Fruit fly (Drosophila melanogaster) whole organism, embryonic: ENCODE data around the gene synr.
A peak's percentile ranks its signal among the peaks of the same experiment; 100 is the strongest.

ENCODE experiments used
- ATbp ChIP-seq: fragments of 200-800 bp; sonication (Bioruptor generic); optimal IDR thresholded peaks from 2 replicates; lab custom pipeline; 2017; ENCODE audit warnings: missing biosample characterization, mild to moderate bottlenecking, missing genetic modification characterization, missing genetic modification reagents
- Abd-B ChIP-seq: fragments of 200-800 bp; sonication (Bioruptor generic); optimal IDR thresholded peaks from 2 replicates; lab custom pipeline; 2018; ENCODE audit warnings: missing biosample characterization, mild to moderate bottlenecking, missing genetic modification characterization, moderate library complexity
- Ada2b ChIP-seq: fragments of 200-800 bp; sonication (Bioruptor generic); IDR thresholded peaks from 2 replicates; pipeline ENCODE4 v1.3.6; 2022; ENCODE audit warnings: missing biosample characterization, missing genetic modification characterization
- Aef1 ChIP-seq: fragments of 200-800 bp; sonication (Bioruptor generic); IDR thresholded peaks from 3 replicates; pipeline ENCODE4 v1.3.6; 2022; ENCODE audit warnings: missing biosample characterization, missing genetic modification characterization
- Atf-2 ChIP-seq: fragments of 200-800 bp; sonication (Bioruptor generic); optimal IDR thresholded peaks from 2 replicates; lab custom pipeline; 2016; ENCODE audit warnings: missing biosample characterization, missing genetic modification characterization
- Awh ChIP-seq: fragments of 200-800 bp; sonication (Bioruptor generic); IDR thresholded peaks from 2 replicates; pipeline ENCODE4, ENCODE4 v1.3.6; 2022; ENCODE audit warnings: missing biosample characterization, missing genetic modification characterization
- B-H1 ChIP-seq: fragments of 200-800 bp; sonication (Bioruptor generic); IDR thresholded peaks from 3 replicates; pipeline ENCODE4 v1.3.6; 2022; ENCODE audit warnings: missing biosample characterization, missing genetic modification characterization
- C15 ChIP-seq: fragments of 200-800 bp; sonication (Bioruptor generic); IDR thresholded peaks from 3 replicates; pipeline ENCODE4 v1.3.6; 2022; ENCODE audit warnings: missing biosample characterization, missing genetic modification characterization
- CG10654 ChIP-seq: fragments of 200-800 bp; sonication (Bioruptor generic); optimal IDR thresholded peaks from 2 replicates; lab custom pipeline; 2016; ENCODE audit warnings: missing biosample characterization, missing genetic modification characterization
- CG12071 ChIP-seq: fragments of 200-800 bp; sonication (Bioruptor generic); optimal IDR thresholded peaks from 3 replicates; lab custom pipeline; 2018; ENCODE audit warnings: missing biosample characterization, mild to moderate bottlenecking, missing genetic modification characterization
- CG12236 ChIP-seq: fragments of 200-800 bp; sonication (Bioruptor generic); optimal IDR thresholded peaks from 2 replicates; lab custom pipeline; 2016; ENCODE audit warnings: missing biosample characterization, missing genetic modification characterization
- CG13296 ChIP-seq: fragments of 200-800 bp; sonication (Bioruptor generic); optimal IDR thresholded peaks from 3 replicates; lab custom pipeline; 2018; ENCODE audit warnings: missing biosample characterization, mild to moderate bottlenecking, missing genetic modification characterization
- CG14710 ChIP-seq: fragments of 200-800 bp; sonication (Bioruptor generic); optimal IDR thresholded peaks from 3 replicates; lab custom pipeline; 2019; ENCODE audit warnings: missing biosample characterization, mild to moderate bottlenecking, missing genetic modification characterization, moderate library complexity
- CG15479 ChIP-seq: fragments of 200-800 bp; sonication (Bioruptor generic); optimal IDR thresholded peaks from 3 replicates; lab custom pipeline; 2019; ENCODE audit warnings: missing biosample characterization, mild to moderate bottlenecking, missing genetic modification characterization, moderate library complexity
- CG1647 ChIP-seq: fragments of 200-800 bp; sonication (Bioruptor generic); optimal IDR thresholded peaks from 3 replicates; lab custom pipeline; 2016; ENCODE audit warnings: missing biosample characterization, missing genetic modification characterization
- CG16863 ChIP-seq: fragments of 200-800 bp; sonication (Bioruptor generic); optimal IDR thresholded peaks from 3 replicates; lab custom pipeline; 2016; ENCODE audit warnings: missing biosample characterization, missing genetic modification characterization
- CG2116 ChIP-seq: fragments of 200-800 bp; sonication (Bioruptor generic); optimal IDR thresholded peaks from 3 replicates; lab custom pipeline; 2018; ENCODE audit warnings: missing biosample characterization, mild to moderate bottlenecking, missing genetic modification characterization
- CG2712 ChIP-seq: fragments of 200-800 bp; optimal IDR thresholded peaks from 3 replicates; lab custom pipeline; 2019; ENCODE audit warnings: missing biosample characterization, mild to moderate bottlenecking, missing genetic modification characterization, moderate library complexity
- CG31224 ChIP-seq: fragments of 200-800 bp; sonication (Bioruptor generic); IDR thresholded peaks from 2 replicates; pipeline ENCODE4 v1.3.6; 2022; ENCODE audit warnings: missing biosample characterization, missing genetic modification characterization
- CG31365 ChIP-seq: fragments of 200-800 bp; sonication (Bioruptor generic); optimal IDR thresholded peaks from 2 replicates; lab custom pipeline; 2018; ENCODE audit warnings: missing biosample characterization, mild to moderate bottlenecking, missing genetic modification characterization
- CG7372 ChIP-seq: fragments of 200-800 bp; sonication (Bioruptor generic); IDR thresholded peaks from 2 replicates; pipeline ENCODE4 v1.3.6; 2022; ENCODE audit warnings: missing biosample characterization, missing genetic modification characterization
- CG9215 ChIP-seq: fragments of 200-800 bp; sonication (Bioruptor generic); IDR thresholded peaks from 2 replicates; pipeline ENCODE4 v1.3.6; 2022; ENCODE audit warnings: missing biosample characterization, missing genetic modification characterization
- CG9437 ChIP-seq: fragments of 200-800 bp; sonication (Bioruptor generic); optimal IDR thresholded peaks from 2 replicates; lab custom pipeline; 2018; ENCODE audit warnings: missing biosample characterization, mild to moderate bottlenecking, missing genetic modification characterization
- D19B ChIP-seq: fragments of 200-800 bp; sonication (Bioruptor generic); optimal IDR thresholded peaks from 2 replicates; lab custom pipeline; 2017; ENCODE audit warnings: missing biosample characterization, mild to moderate bottlenecking, missing genetic modification characterization
- Dbx ChIP-seq: fragments of 200-800 bp; sonication (Bioruptor generic); IDR thresholded peaks from 3 replicates; pipeline ENCODE4 v1.3.6; 2022; ENCODE audit warnings: missing biosample characterization, missing genetic modification characterization
- GATAe ChIP-seq: fragments of 200-800 bp; sonication (Bioruptor generic); conservative IDR thresholded peaks from 2 replicates; pipeline ENCODE4 v1.3.6; 2022; ENCODE audit warnings: missing biosample characterization, missing genetic modification characterization
- Lhr ChIP-seq: fragments of 200-800 bp; sonication (Bioruptor generic); optimal IDR thresholded peaks from 3 replicates; lab custom pipeline; 2017; ENCODE audit warnings: mild to moderate bottlenecking, missing biosample characterization, missing genetic modification reagents, missing genetic modification characterization
- Taf1 ChIP-seq: fragments of 200-800 bp; sonication (Bioruptor generic); IDR thresholded peaks from 2 replicates; pipeline ENCODE4 v1.3.6; 2022; ENCODE audit warnings: missing biosample characterization, missing genetic modification characterization
- Vsx1 ChIP-seq: fragments of 200-800 bp; sonication (Bioruptor generic); optimal IDR thresholded peaks from 2 replicates; lab custom pipeline; 2017; ENCODE audit warnings: missing biosample characterization, mild to moderate bottlenecking, missing genetic modification characterization, missing genetic modification reagents
- cas ChIP-seq: fragments of 200-800 bp; sonication (Bioruptor generic); IDR thresholded peaks from 2 replicates; pipeline ENCODE4 v1.3.6; 2022; ENCODE audit warnings: missing biosample characterization, missing genetic modification characterization
- chinmo ChIP-seq: fragments of 200-800 bp; sonication (Bioruptor generic); IDR thresholded peaks from 4 replicates; pipeline ENCODE4 v1.3.6; 2022; ENCODE audit warnings: missing biosample characterization, missing genetic modification characterization; ENCODE audit not compliant: partially characterized antibody
- ci ChIP-seq: fragments of 200-800 bp; sonication (Bioruptor generic); IDR thresholded peaks from 3 replicates; pipeline ENCODE4 v1.3.6; 2022; ENCODE audit warnings: missing biosample characterization, missing genetic modification characterization
- crp ChIP-seq, 2 experiments: fragments of 200-800 bp; sonication (Bioruptor generic); optimal IDR thresholded peaks; 2 replicates in 1 of 2; 3 replicates in 1 of 2; lab custom pipeline; 2017; ENCODE audit warnings: missing biosample characterization in 2 of 2, missing genetic modification characterization in 2 of 2, mild to moderate bottlenecking in 1 of 2, moderate library complexity in 1 of 2
- cwo ChIP-seq: fragments of 200-800 bp; sonication (Bioruptor generic); optimal IDR thresholded peaks from 3 replicates; lab custom pipeline; 2017; ENCODE audit warnings: missing biosample characterization, missing genetic modification characterization, mild to moderate bottlenecking, moderate library complexity, missing genetic modification reagents
- danr ChIP-seq: fragments of 200-800 bp; sonication (Bioruptor generic); IDR thresholded peaks from 2 replicates; pipeline ENCODE4 v1.3.6; 2022; ENCODE audit warnings: missing biosample characterization, missing genetic modification characterization
- esg ChIP-seq: fragments of 200-800 bp; sonication (Bioruptor generic); conservative IDR thresholded peaks from 2 replicates; pipeline ENCODE4 v1.3.6; 2022; ENCODE audit warnings: missing biosample characterization, missing genetic modification characterization
- fd64A ChIP-seq: fragments of 200-800 bp; sonication (Bioruptor generic); optimal IDR thresholded peaks from 3 replicates; lab custom pipeline; 2018; ENCODE audit warnings: missing biosample characterization, mild to moderate bottlenecking, missing genetic modification characterization
- gcm ChIP-seq: fragments of 200-800 bp; sonication (Bioruptor generic); optimal IDR thresholded peaks from 2 replicates; lab custom pipeline; 2019; ENCODE audit warnings: missing biosample characterization, mild to moderate bottlenecking, missing genetic modification characterization, moderate library complexity
- jumu ChIP-seq: fragments of 200-800 bp; sonication (Bioruptor generic); optimal IDR thresholded peaks from 3 replicates; lab custom pipeline; 2016; ENCODE audit warnings: missing biosample characterization, missing genetic modification characterization
- lov ChIP-seq, 2 experiments: fragments of 200-800 bp in 1 of 2; fragments of >200 bp in 1 of 2; sonication (Bioruptor generic) in 1 of 2; IDR thresholded peaks in 1 of 2; optimal IDR thresholded peaks in 1 of 2; 2 replicates in 1 of 2; 3 replicates in 1 of 2; pipeline versions ENCODE4 v1.3.6 to Lab custom; 2017 to 2022; ENCODE audit warnings: missing biosample characterization in 1 of 2, missing genetic modification characterization in 1 of 2
- nom ChIP-seq: fragments of 200-800 bp; sonication (Bioruptor generic); optimal IDR thresholded peaks from 2 replicates; lab custom pipeline; 2017; ENCODE audit warnings: missing biosample characterization, missing genetic modification characterization, mild to moderate bottlenecking, moderate library complexity, missing genetic modification reagents
- oc ChIP-seq: fragments of 200-800 bp; sonication (Bioruptor generic); optimal IDR thresholded peaks from 2 replicates; lab custom pipeline; 2018; ENCODE audit warnings: missing biosample characterization, mild to moderate bottlenecking, missing genetic modification characterization, moderate library complexity
- p53 ChIP-seq: fragments of 200-800 bp; sonication (Bioruptor generic); optimal IDR thresholded peaks from 2 replicates; lab custom pipeline; 2016; ENCODE audit warnings: missing biosample characterization, missing genetic modification characterization
- peb ChIP-seq: fragments of 200-800 bp; sonication (Bioruptor generic); IDR thresholded peaks from 2 replicates; pipeline ENCODE4 v1.3.6; 2022; ENCODE audit warnings: missing biosample characterization, missing genetic modification characterization
- run ChIP-seq: fragments of 200-800 bp; sonication (Bioruptor generic); optimal IDR thresholded peaks from 3 replicates; lab custom pipeline; 2018; ENCODE audit warnings: missing biosample characterization, mild to moderate bottlenecking, missing genetic modification characterization
- sima ChIP-seq: fragments of 200-800 bp; sonication (Bioruptor generic); optimal IDR thresholded peaks from 2 replicates; lab custom pipeline; 2016; ENCODE audit warnings: missing biosample characterization, missing genetic modification characterization
- tup ChIP-seq: fragments of 200-800 bp; sonication (Bioruptor generic); optimal IDR thresholded peaks from 2 replicates; lab custom pipeline; 2016; ENCODE audit warnings: missing biosample characterization, mild to moderate bottlenecking, missing genetic modification characterization, moderate library complexity
- unc-4 ChIP-seq: fragments of 200-800 bp; sonication (Bioruptor generic); IDR thresholded peaks from 2 replicates; pipeline ENCODE4 v1.3.6; 2022; ENCODE audit warnings: missing biosample characterization, missing genetic modification characterization; ENCODE audit not compliant: partially characterized antibody
- wdn ChIP-seq: fragments of 200-800 bp; sonication (Bioruptor generic); IDR thresholded peaks from 2 replicates; pipeline ENCODE4 v1.3.6; 2022; ENCODE audit warnings: missing biosample characterization, missing genetic modification characterization

The synr gene

dm6 chr2L:4976988-4977551 lies 34.5 kb downstream of the synr start, which contains the start of the genes Gmd and CG3792 (continued):
- TF ChIP-seq GATAe (GFP tag; lab: Robert Waterston, UW) (peak; percentile 90), Taf1 (GFP tag; lab: Robert Waterston, UW) (peak; percentile 95), Lhr (GFP tag; lab: Kevin White, UChicago) (peak; percentile 81), CG15479 (GFP tag; lab: Kevin White, UChicago) (peak; percentile 74), CG12236 (GFP tag; lab: Kevin White, UChicago) (peak; percentile 82), CG9215 (peak; percentile 96), Vsx1 (GFP tag; lab: Kevin White, UChicago) (no peak), CG12071 (GFP tag; lab: Kevin White, UChicago) (no peak), CG10654 (GFP tag; lab: Kevin White, UChicago) (peak; percentile 92), CG9437 (GFP tag; lab: Kevin White, UChicago) (peak; percentile 91), Aef1 (peak; percentile 95), CG31365 (peak; percentile 63), crp (GFP tag; optimal IDR thresholded peaks at IDR 0.05; lab: Kevin White, UChicago) (peak in 1 of 2 experiments; percentile 69), Dbx (GFP tag; lab: Robert Waterston, UW) (peak; percentile 97), C15 (peak; percentile 92), cwo (GFP tag; lab: Kevin White, UChicago) (peak; percentile 93), Abd-B (GFP tag; lab: Kevin White, UChicago) (peak; percentile 86), sima (GFP tag; lab: Kevin White, UChicago) (peak; percentile 77), fd64A (GFP tag; lab: Kevin White, UChicago) (peak; percentile 54), wdn (GFP tag; lab: Robert Waterston, UW) (peak; percentile 94), CG31224 (GFP tag; lab: Robert Waterston, UW) (peak; percentile 93), CG2712 (peak; percentile 97), p53 (peak; percentile 86), CG2116 (peak; percentile 92), ci (GFP tag; lab: Robert Waterston, UW) (peak; percentile 93), unc-4 (GFP tag; lab: Robert Waterston, UW) (peak; percentile 82), esg (GFP tag; lab: Robert Waterston, UW) (peak; percentile 95), Atf-2 (peak; percentile 96), ATbp (GFP tag; lab: Kevin White, UChicago) (no peak), CG7372 (peak; percentile 96), CG16863 (GFP tag; lab: Kevin White, UChicago) (peak; percentile 95), D19B (GFP tag; lab: Kevin White, UChicago) (peak; percentile 85), oc (tag; lab: Kevin White, UChicago) (peak; percentile 92), cas (GFP tag; lab: Robert Waterston, UW) (peak; percentile 92), run (tag; lab: Kevin White, UChicago) (peak; percentile 80), gcm (GFP tag; lab: Kevin White, UChicago) (peak; percentile 81), Awh (GFP tag; lab: Robert Waterston, UW) (peak; percentile 96), CG1647 (GFP tag; lab: Kevin White, UChicago) (peak; percentile 90), Ada2b (GFP tag; lab: Robert Waterston, UW) (peak; percentile 96), nom (GFP tag; lab: Kevin White, UChicago) (peak; percentile 91), jumu (peak; percentile 95), CG13296 (GFP tag; lab: Kevin White, UChicago) (peak; percentile 95), danr (GFP tag; lab: Robert Waterston, UW) (peak; percentile 93), B-H1 (GFP tag; lab: Robert Waterston, UW) (peak; percentile 95), tup (peak; percentile 78), chinmo (GFP tag; lab: Robert Waterston, UW) (no peak), peb (GFP tag; lab: Robert Waterston, UW) (peak; percentile 96), CG14710 (tag; lab: Kevin White, UChicago) (peak; percentile 97), lov (optimal IDR thresholded peaks at IDR 0.05; lab: Kevin White, UChicago) (no peak), lov (GFP tag; IDR thresholded peaks at IDR 0.05; lab: Robert Waterston, UW) (peak; percentile 76; the same call in 2 of the 3 replicates)
